Fruit fly (Drosophila melanogaster) whole organism, embryonic: ENCODE measurements around the gene her.

Experiments
- Abd-B ChIP-seq: fragments of 200-800 bp; sonication (Bioruptor generic); optimal IDR thresholded peaks from 2 replicates; lab custom pipeline; 2018; ENCODE audit warnings: missing biosample characterization, mild to moderate bottlenecking, missing genetic modification characterization, moderate library complexity
- Bteb2 ChIP-seq: fragments of 200-800 bp; sonication (Bioruptor generic); optimal IDR thresholded peaks from 2 replicates; lab custom pipeline; 2016; ENCODE audit warnings: missing biosample characterization, missing genetic modification characterization
- CG10366 ChIP-seq: fragments of 200-800 bp; sonication (Bioruptor generic); IDR thresholded peaks from 2 replicates; pipeline ENCODE4 v1.3.6; 2022; ENCODE audit warnings: missing biosample characterization, missing genetic modification characterization
- CG11723 ChIP-seq: fragments of 200-800 bp; sonication (Bioruptor generic); optimal IDR thresholded peaks from 2 replicates; lab custom pipeline; 2017; ENCODE audit warnings: missing biosample characterization, mild to moderate bottlenecking, missing genetic modification characterization
- CG12391 ChIP-seq: fragments of 200-800 bp; sonication (Bioruptor generic); optimal IDR thresholded peaks from 3 replicates; lab custom pipeline; 2018; ENCODE audit warnings: missing biosample characterization, mild to moderate bottlenecking, missing genetic modification characterization, moderate library complexity
- CG12769 ChIP-seq: fragments of 200-800 bp; sonication (Bioruptor generic); optimal IDR thresholded peaks from 2 replicates; lab custom pipeline; 2019; ENCODE audit warnings: missing biosample characterization, mild to moderate bottlenecking, missing genetic modification characterization, moderate library complexity
- CG15269 ChIP-seq: fragments of 200-800 bp; sonication (Bioruptor generic); optimal IDR thresholded peaks from 2 replicates; lab custom pipeline; 2018; ENCODE audit warnings: missing biosample characterization, mild to moderate bottlenecking, missing genetic modification characterization, moderate library complexity
- CG1647 ChIP-seq: fragments of 200-800 bp; sonication (Bioruptor generic); optimal IDR thresholded peaks from 3 replicates; lab custom pipeline; 2016; ENCODE audit warnings: missing biosample characterization, missing genetic modification characterization
- CG2712 ChIP-seq: fragments of 200-800 bp; optimal IDR thresholded peaks from 3 replicates; lab custom pipeline; 2019; ENCODE audit warnings: missing biosample characterization, mild to moderate bottlenecking, missing genetic modification characterization, moderate library complexity
- CG3065 ChIP-seq: fragments of 200-800 bp; sonication (Bioruptor generic); optimal IDR thresholded peaks from 2 replicates; lab custom pipeline; 2016; ENCODE audit warnings: missing biosample characterization, missing genetic modification characterization
- CG33557 ChIP-seq: fragments of 200-800 bp; sonication (Bioruptor generic); optimal IDR thresholded peaks from 2 replicates; lab custom pipeline; 2019; ENCODE audit warnings: missing biosample characterization, mild to moderate bottlenecking, missing genetic modification characterization, moderate library complexity
- CG34224 ChIP-seq: fragments of 200-800 bp; sonication (Bioruptor generic); IDR thresholded peaks from 3 replicates; pipeline ENCODE4 v1.3.6; 2022; ENCODE audit warnings: missing biosample characterization, missing genetic modification characterization; ENCODE audit not compliant: partially characterized antibody
- CG4820 ChIP-seq: fragments of 200-800 bp; sonication (Bioruptor generic); optimal IDR thresholded peaks from 3 replicates; lab custom pipeline; 2016; ENCODE audit warnings: missing biosample characterization, missing genetic modification characterization
- CG7556 ChIP-seq: fragments of 200-800 bp; sonication (Bioruptor generic); optimal IDR thresholded peaks from 2 replicates; lab custom pipeline; 2017; ENCODE audit warnings: missing biosample characterization, mild to moderate bottlenecking, missing genetic modification characterization
- CG9817 ChIP-seq: fragments of 200-800 bp; sonication (Bioruptor generic); optimal IDR thresholded peaks from 2 replicates; lab custom pipeline; 2018; ENCODE audit warnings: missing biosample characterization, mild to moderate bottlenecking, missing genetic modification characterization, moderate library complexity
- CTCF ChIP-seq: fragments of 200-800 bp; sonication (Bioruptor generic); optimal IDR thresholded peaks from 2 replicates; lab custom pipeline; 2017; ENCODE audit warnings: missing biosample characterization, mild to moderate bottlenecking, missing genetic modification characterization, moderate library complexity
- Chrac-16 ChIP-seq: fragments of 200-800 bp; sonication (Bioruptor generic); optimal IDR thresholded peaks from 3 replicates; lab custom pipeline; 2016; ENCODE audit warnings: missing biosample characterization, missing genetic modification characterization
- CoRest ChIP-seq: fragments of 200-800 bp; sonication (Bioruptor generic); optimal IDR thresholded peaks from 3 replicates; lab custom pipeline; 2018; ENCODE audit warnings: missing biosample characterization, mild to moderate bottlenecking, missing genetic modification characterization, moderate library complexity
- CrebB ChIP-seq: fragments of 200-800 bp; sonication (Bioruptor generic); optimal IDR thresholded peaks from 3 replicates; lab custom pipeline; 2018; ENCODE audit warnings: missing biosample characterization, mild to moderate bottlenecking, missing genetic modification characterization
- D19A ChIP-seq: fragments of 200-800 bp; optimal IDR thresholded peaks from 3 replicates; lab custom pipeline; 2019; ENCODE audit warnings: missing biosample characterization, mild to moderate bottlenecking, missing genetic modification characterization, moderate library complexity
- Dbx ChIP-seq: fragments of 200-800 bp; sonication (Bioruptor generic); IDR thresholded peaks from 3 replicates; pipeline ENCODE4 v1.3.6; 2022; ENCODE audit warnings: missing biosample characterization, missing genetic modification characterization
- Gsc ChIP-seq: fragments of 200-800 bp; sonication (Bioruptor generic); IDR thresholded peaks from 2 replicates; pipeline ENCODE4 v1.3.6; 2022; ENCODE audit warnings: missing biosample characterization, missing genetic modification characterization
- Hand ChIP-seq: fragments of 200-800 bp; sonication (Bioruptor generic); optimal IDR thresholded peaks from 2 replicates; lab custom pipeline; 2017; ENCODE audit warnings: mild to moderate bottlenecking, missing biosample characterization, missing genetic modification reagents, missing genetic modification characterization
- Hr78 ChIP-seq, 2 experiments: fragments of 200-800 bp in 1 of 2; fragments of >200 bp in 1 of 2; sonication (Bioruptor generic) in 1 of 2; optimal IDR thresholded peaks; 2 replicates each; lab custom pipeline; 2017 to 2019; ENCODE audit warnings: missing biosample characterization in 2 of 2, missing genetic modification characterization in 2 of 2, mild to moderate bottlenecking in 1 of 2, moderate library complexity in 1 of 2
- Pdp1 ChIP-seq, 2 experiments: fragments of 200-800 bp; sonication (Bioruptor generic); optimal IDR thresholded peaks; 3 replicates each; lab custom pipeline; 2016; ENCODE audit warnings: missing biosample characterization in 2 of 2, missing genetic modification characterization in 2 of 2, mild to moderate bottlenecking in 1 of 2, moderate library complexity in 1 of 2
- Ravus ChIP-seq: fragments of 200-800 bp; sonication (Bioruptor generic); IDR thresholded peaks from 2 replicates; pipeline ENCODE4 v1.3.6; 2022; ENCODE audit warnings: missing biosample characterization, missing genetic modification characterization
- Scr ChIP-seq: fragments of 200-800 bp; sonication (Bioruptor generic); IDR thresholded peaks from 2 replicates; pipeline ENCODE4 v1.3.6; 2022; ENCODE audit warnings: missing biosample characterization, missing genetic modification characterization; ENCODE audit not compliant: partially characterized antibody
- Ssrp ChIP-seq: fragments of 200-800 bp; sonication (Bioruptor generic); optimal IDR thresholded peaks from 2 replicates; lab custom pipeline; 2018; ENCODE audit warnings: missing biosample characterization, mild to moderate bottlenecking, missing genetic modification characterization, moderate library complexity
- TFAM ChIP-seq: fragments of 200-800 bp; sonication (Bioruptor generic); optimal IDR thresholded peaks from 2 replicates; lab custom pipeline; 2017; ENCODE audit warnings: missing biosample characterization, missing genetic modification characterization, inconsistent platforms
- Xbp1 ChIP-seq: fragments of 200-800 bp; sonication (Bioruptor generic); optimal IDR thresholded peaks from 3 replicates; lab custom pipeline; 2016; ENCODE audit warnings: missing biosample characterization, mild to moderate bottlenecking, missing genetic modification characterization
- ab ChIP-seq: fragments of 200-800 bp; sonication (Bioruptor generic); optimal IDR thresholded peaks from 2 replicates; lab custom pipeline; 2016; ENCODE audit warnings: missing biosample characterization, missing genetic modification characterization
- cato ChIP-seq: fragments of 200-800 bp; sonication (Bioruptor generic); optimal IDR thresholded peaks from 2 replicates; lab custom pipeline; 2016; ENCODE audit warnings: missing biosample characterization, missing genetic modification characterization, borderline replicate concordance
- crol ChIP-seq: fragments of 200-800 bp; sonication (Bioruptor generic); IDR thresholded peaks from 2 replicates; pipeline ENCODE4 v1.3.6; 2022; ENCODE audit warnings: missing biosample characterization, missing genetic modification characterization
- cwo ChIP-seq: fragments of 200-800 bp; sonication (Bioruptor generic); optimal IDR thresholded peaks from 3 replicates; lab custom pipeline; 2017; ENCODE audit warnings: missing biosample characterization, missing genetic modification characterization, mild to moderate bottlenecking, moderate library complexity, missing genetic modification reagents
- gcm ChIP-seq: fragments of 200-800 bp; sonication (Bioruptor generic); optimal IDR thresholded peaks from 2 replicates; lab custom pipeline; 2019; ENCODE audit warnings: missing biosample characterization, mild to moderate bottlenecking, missing genetic modification characterization, moderate library complexity
- grn ChIP-seq: fragments of 200-800 bp; sonication (Bioruptor generic); optimal IDR thresholded peaks from 3 replicates; lab custom pipeline; 2017; ENCODE audit warnings: missing biosample characterization, missing genetic modification characterization
- her ChIP-seq: fragments of 200-800 bp; sonication (Bioruptor generic); optimal IDR thresholded peaks from 2 replicates; lab custom pipeline; 2016; ENCODE audit warnings: missing biosample characterization, missing genetic modification characterization
- jumu ChIP-seq: fragments of 200-800 bp; sonication (Bioruptor generic); optimal IDR thresholded peaks from 3 replicates; lab custom pipeline; 2016; ENCODE audit warnings: missing biosample characterization, missing genetic modification characterization
- klu ChIP-seq: fragments of 200-800 bp; sonication (Bioruptor generic); IDR thresholded peaks from 2 replicates; pipeline ENCODE4 v1.3.6; 2022; ENCODE audit warnings: missing biosample characterization, missing genetic modification characterization
- kni ChIP-seq: fragments of 200-800 bp; sonication (Bioruptor generic); optimal IDR thresholded peaks from 3 replicates; lab custom pipeline; 2017; ENCODE audit warnings: mild to moderate bottlenecking, missing biosample characterization, missing genetic modification reagents, missing genetic modification characterization
- luna ChIP-seq: fragments of 200-800 bp; sonication (Bioruptor generic); optimal IDR thresholded peaks from 2 replicates; lab custom pipeline; 2016; ENCODE audit warnings: missing biosample characterization, missing genetic modification characterization
- maf-S ChIP-seq: fragments of 200-800 bp; sonication (Bioruptor generic); optimal IDR thresholded peaks from 2 replicates; lab custom pipeline; 2016; ENCODE audit warnings: missing biosample characterization, missing genetic modification characterization
- onecut ChIP-seq: fragments of 200-800 bp; sonication (Bioruptor generic); IDR thresholded peaks from 2 replicates; pipeline ENCODE4 v1.3.6; 2022; ENCODE audit warnings: missing biosample characterization, missing genetic modification characterization
- pita ChIP-seq: fragments of 200-800 bp; sonication (Bioruptor generic); optimal IDR thresholded peaks from 2 replicates; lab custom pipeline; 2017; ENCODE audit warnings: missing biosample characterization, mild to moderate bottlenecking, missing genetic modification characterization
- pros ChIP-seq: fragments of 200-800 bp; sonication (Bioruptor generic); optimal IDR thresholded peaks from 3 replicates; lab custom pipeline; 2019; ENCODE audit warnings: missing biosample characterization, mild to moderate bottlenecking, missing genetic modification characterization, moderate library complexity
- repo ChIP-seq: fragments of 200-800 bp; sonication (Bioruptor generic); optimal IDR thresholded peaks from 2 replicates; lab custom pipeline; 2016; ENCODE audit warnings: missing biosample characterization, missing genetic modification characterization
- sim ChIP-seq: fragments of 200-800 bp; sonication (Bioruptor generic); IDR thresholded peaks from 2 replicates; pipeline ENCODE4 v1.3.6; 2022; ENCODE audit warnings: missing biosample characterization, missing genetic modification characterization
- tin ChIP-seq: fragments of 200-800 bp; sonication (Bioruptor generic); optimal IDR thresholded peaks from 3 replicates; lab custom pipeline; 2016; ENCODE audit warnings: missing biosample characterization, missing genetic modification characterization
- unc-4 ChIP-seq: fragments of 200-800 bp; sonication (Bioruptor generic); IDR thresholded peaks from 2 replicates; pipeline ENCODE4 v1.3.6; 2022; ENCODE audit warnings: missing biosample characterization, missing genetic modification characterization; ENCODE audit not compliant: partially characterized antibody

Gene her

dm6 chr2L:16703753-16704152, 26.8 kb downstream of the her start (continued):
- TF ChIP-seq pita, result no peak
- peak; percentile 38 for TF ChIP-seq CG12769
- no peak for TF ChIP-seq CG3065 (GFP tag; lab: Kevin White, UChicago)
- peak; percentile 27 for TF ChIP-seq jumu
- TF ChIP-seq Bteb2, result peak; percentile 28
- peak; percentile 23 for TF ChIP-seq CG1647 (GFP tag; lab: Kevin White, UChicago)
- peak; percentile 75 for TF ChIP-seq CG10366 (GFP tag; lab: Robert Waterston, UW)
- TF ChIP-seq crol, result no peak
- peak; percentile 44 for TF ChIP-seq CG12391
- peak; percentile 41 for TF ChIP-seq Ssrp
- no peak for TF ChIP-seq ab (GFP tag; lab: Kevin White, UChicago)
- TF ChIP-seq Pdp1 (GFP tag; optimal IDR thresholded peaks at IDR 0.05; lab: Kevin White, UChicago), result peak; percentile 18 to 52
- TF ChIP-seq gcm (GFP tag; lab: Kevin White, UChicago), result no peak
- peak; percentile 34 for TF ChIP-seq tin (GFP tag; lab: Kevin White, UChicago)
- TF ChIP-seq CG15269 (tag; lab: Kevin White, UChicago), result peak; percentile 63
- peak; percentile 70 for TF ChIP-seq CoRest (tag; lab: Kevin White, UChicago)
- peak; percentile 10; the same call in 1 of the 2 replicates for TF ChIP-seq Ravus (GFP tag; lab: Robert Waterston, UW)
- TF ChIP-seq Xbp1, result peak; percentile 53
- TF ChIP-seq klu (GFP tag; lab: Robert Waterston, UW), result peak; percentile 36
- TF ChIP-seq CG4820 (GFP tag; lab: Kevin White, UChicago), result peak; percentile 32
- no peak for TF ChIP-seq kni (GFP tag; lab: Kevin White, UChicago)
- peak; percentile 1 for TF ChIP-seq CG33557
- TF ChIP-seq cato (GFP tag; lab: Kevin White, UChicago), result no peak
- peak; percentile 44 for TF ChIP-seq maf-S (GFP tag; lab: Kevin White, UChicago)
- peak; percentile 37 for TF ChIP-seq Chrac-16
- no peak for TF ChIP-seq D19A (tag; lab: Kevin White, UChicago)
- peak; percentile 31; the same call in 1 of the 2 replicates for TF ChIP-seq onecut

dm6 chr2L:16706882-16707775, 30.1 kb downstream of the her start:
- TF ChIP-seq Gsc (GFP tag; lab: Robert Waterston, UW), result no peak
- no peak for TF ChIP-seq unc-4
- TF ChIP-seq TFAM, result no peak
- TF ChIP-seq her (GFP tag; lab: Kevin White, UChicago), result no peak
- TF ChIP-seq luna (GFP tag; lab: Kevin White, UChicago), result no peak
- no peak for TF ChIP-seq Scr (GFP tag; lab: Robert Waterston, UW)
- peak; percentile 26 for TF ChIP-seq tin (GFP tag; lab: Kevin White, UChicago)
- TF ChIP-seq CG34224 (GFP tag; lab: Robert Waterston, UW), result no peak
- TF ChIP-seq Hr78 (GFP tag; optimal IDR thresholded peaks at IDR 0.05; lab: Kevin White, UChicago), result no peak
- no peak for TF ChIP-seq sim (GFP tag; lab: Robert Waterston, UW)
- peak; percentile 54 for TF ChIP-seq grn (GFP tag; lab: Kevin White, UChicago)
- TF ChIP-seq CTCF, result no peak
- TF ChIP-seq cwo (GFP tag; lab: Kevin White, UChicago), result no peak
- TF ChIP-seq CG11723 (GFP tag; lab: Kevin White, UChicago), result no peak
- no peak for TF ChIP-seq repo (GFP tag; lab: Kevin White, UChicago)
- peak; percentile 33 for TF ChIP-seq CG7556 (GFP tag; lab: Kevin White, UChicago)
- no peak for TF ChIP-seq pros (GFP tag; lab: Kevin White, UChicago)
- peak; percentile 21 for TF ChIP-seq CG4820 (GFP tag; lab: Kevin White, UChicago)
- TF ChIP-seq CrebB (tag; lab: Kevin White, UChicago), result no peak
- no peak for TF ChIP-seq CG2712 (tag; lab: Kevin White, UChicago)
- TF ChIP-seq Hand (GFP tag; lab: Kevin White, UChicago), result no peak
- no peak for TF ChIP-seq Abd-B (GFP tag; lab: Kevin White, UChicago)
- 0 out of 3 replicates have a peak, but pooled peaks have one; percentile 28 for TF ChIP-seq Dbx (GFP tag; lab: Robert Waterston, UW)
- no peak for TF ChIP-seq CG9817
- peak in 1 of 2 experiments; percentile 91 for TF ChIP-seq Pdp1 (GFP tag; optimal IDR thresholded peaks at IDR 0.05; lab: Kevin White, UChicago)
